Worm (Caenorhabditis elegans) whole organism, early embryonic: ENCODE measurements around the gene F11D5.1.

Experiments used
- B0310.2 ChIP-seq: sonication (generic microtip); optimal IDR thresholded peaks from 2 replicates; lab custom pipeline; 2016; ENCODE audit warnings: mild to moderate bottlenecking, missing genetic modification characterization, missing compliant biosample characterization
- aly-1 ChIP-seq: sonication (generic microtip); optimal IDR thresholded peaks from 2 replicates; lab custom pipeline; 2016; ENCODE audit warnings: missing genetic modification characterization, missing compliant biosample characterization
- ama-1 ChIP-seq: fragments of 150-350 bp; optimal IDR thresholded peaks from 2 replicates; lab custom pipeline; 2014
- ceh-13 ChIP-seq: fragments of 200-800 bp; sonication (Bioruptor generic); optimal IDR thresholded peaks from 2 replicates; lab custom pipeline; 2018; ENCODE audit warnings: mild to moderate bottlenecking, missing genetic modification characterization, missing compliant biosample characterization
- ceh-36 ChIP-seq: sonication (generic microtip); optimal IDR thresholded peaks from 2 replicates; lab custom pipeline; 2016; ENCODE audit warnings: missing genetic modification characterization, inconsistent platforms, missing compliant biosample characterization
- tbx-37 ChIP-seq: fragments of 200-800 bp; sonication (Bioruptor generic); conservative IDR thresholded peaks from 2 replicates; pipeline ENCODE4 v1.3.6; 2022; ENCODE audit warnings: missing genetic modification reagents, missing genetic modification characterization, missing compliant biosample characterization

DNA sequence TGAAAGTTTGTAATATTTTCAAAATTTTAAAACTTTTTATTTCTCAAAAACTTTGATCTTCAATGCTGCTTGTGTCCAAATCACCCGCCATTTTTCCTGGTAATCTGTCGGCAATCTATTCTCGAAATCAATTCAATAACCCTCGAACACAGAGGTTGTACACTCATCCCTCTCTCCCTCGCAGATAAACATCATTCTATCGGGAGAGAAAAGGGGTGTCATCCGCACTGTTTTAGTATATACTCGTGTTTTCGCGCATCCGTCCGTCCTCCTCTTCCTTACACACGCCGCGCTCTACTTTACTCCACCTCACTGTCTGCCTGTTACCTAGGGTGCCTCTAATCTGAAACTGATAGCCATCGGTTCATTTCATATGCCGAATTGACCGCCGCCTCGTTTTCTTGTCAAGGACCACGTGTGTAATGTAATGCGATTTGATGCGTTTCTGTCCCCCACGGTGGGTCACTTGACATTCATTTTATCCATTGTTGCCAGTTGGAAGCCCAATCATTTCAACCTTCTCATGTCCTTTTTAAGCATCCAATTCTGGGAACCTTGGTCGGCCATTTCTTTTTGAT lies 10.8 kb downstream of the F11D5.1 start:
- TF ChIP-seq ceh-13 (GFP tag; lab: Kevin White, UChicago) (no peak), ceh-36 (no peak), ama-1 (no peak), tbx-37 (GFP tag; lab: Robert Waterston, UW) (no peak), B0310.2 (tag; lab: Kevin White, UChicago) (no peak), aly-1 (tag; lab: Kevin White, UChicago) (no peak)
